Worm (Caenorhabditis elegans) whole organism, L3 larva: ENCODE results near the gene T01D3.3.

Source experiments
- R02D3.7 ChIP-seq: fragments of 150-350 bp; optimal IDR thresholded peaks from 2 replicates; lab custom pipeline; 2014; ENCODE audit warnings: missing biosample characterization, missing genetic modification characterization
- ZK546.5 ChIP-seq: sonication (generic microtip); optimal IDR thresholded peaks from 2 replicates; lab custom pipeline; 2017; ENCODE audit warnings: missing biosample characterization, missing genetic modification characterization
- aly-2 ChIP-seq: fragments of 150-350 bp; optimal IDR thresholded peaks from 2 replicates; lab custom pipeline; 2014; ENCODE audit warnings: missing biosample characterization, missing genetic modification characterization
- ama-1 ChIP-seq: fragments of 150-350 bp; optimal IDR thresholded peaks from 2 replicates; lab custom pipeline; 2018
- ceh-82 ChIP-seq: fragments of 150-350 bp; optimal IDR thresholded peaks from 2 replicates; lab custom pipeline; 2014; ENCODE audit warnings: missing biosample characterization, missing genetic modification characterization
- elt-3 ChIP-seq, 3 experiments: fragments of 150-350 bp in 1 of 3; sonication (generic microtip) in 2 of 3; optimal IDR thresholded peaks; 2 replicates in 2 of 3; 4 replicates in 1 of 3; lab custom pipeline; 2014 to 2017; ENCODE audit warnings: missing biosample characterization in 3 of 3, missing genetic modification characterization in 3 of 3
- fos-1 ChIP-seq: fragments of 150-350 bp; optimal IDR thresholded peaks from 2 replicates; lab custom pipeline; 2014; ENCODE audit warnings: missing biosample characterization, missing genetic modification characterization
- mdl-1 ChIP-seq: fragments of 150-350 bp; optimal IDR thresholded peaks from 2 replicates; lab custom pipeline; 2014; ENCODE audit warnings: missing biosample characterization, missing genetic modification characterization
- nhr-12 ChIP-seq: fragments of 150-350 bp; optimal IDR thresholded peaks from 2 replicates; lab custom pipeline; 2014; ENCODE audit warnings: missing biosample characterization, missing genetic modification characterization
- nhr-237 ChIP-seq: fragments of 150-350 bp; optimal IDR thresholded peaks from 2 replicates; lab custom pipeline; 2014; ENCODE audit warnings: missing biosample characterization, missing genetic modification characterization
- skn-1 ChIP-seq: fragments of 150-350 bp; optimal IDR thresholded peaks from 2 replicates; lab custom pipeline; 2014; ENCODE audit warnings: missing biosample characterization, missing genetic modification characterization
- tbx-2 ChIP-seq: sonication (generic microtip); optimal IDR thresholded peaks from 2 replicates; lab custom pipeline; 2016; ENCODE audit warnings: mild to moderate bottlenecking, missing genetic modification characterization, missing compliant biosample characterization
- unc-39 ChIP-seq: sonication (generic microtip); optimal IDR thresholded peaks from 4 replicates; lab custom pipeline; 2017; ENCODE audit warnings: missing biosample characterization, missing genetic modification characterization
- ztf-11 ChIP-seq: fragments of 150-350 bp; optimal IDR thresholded peaks from 2 replicates; lab custom pipeline; 2014; ENCODE audit warnings: missing biosample characterization, missing genetic modification characterization

- TF ChIP-seq aly-2 (no peak), elt-3 (tag; optimal IDR thresholded peaks at IDR 0.05; lab: Kevin White, UChicago) (no peak), ama-1 (lab: Kevin White, UChicago) (no peak), nhr-12 (tag; lab: Kevin White, UChicago) (no peak), R02D3.7 (tag; lab: Kevin White, UChicago) (no peak), mdl-1 (no peak), tbx-2 (tag; lab: Kevin White, UChicago) (no peak), nhr-237 (tag; lab: Kevin White, UChicago) (no peak), ztf-11 (tag; lab: Kevin White, UChicago) (no peak), ZK546.5 (tag; lab: Kevin White, UChicago) (no peak), skn-1 (tag; lab: Kevin White, UChicago) (no peak), fos-1 (no peak), ceh-82 (tag; lab: Kevin White, UChicago) (no peak), unc-39 (tag; lab: Kevin White, UChicago) (no peak)
These were observed 20.7 kb downstream of the T01D3.3 start, which contains the start of gene F35E12.2 for ce11 chrV:13724781-13725180.
